ENCODE assay signal across 5 worm cellular contexts in the genomic region with DNA sequence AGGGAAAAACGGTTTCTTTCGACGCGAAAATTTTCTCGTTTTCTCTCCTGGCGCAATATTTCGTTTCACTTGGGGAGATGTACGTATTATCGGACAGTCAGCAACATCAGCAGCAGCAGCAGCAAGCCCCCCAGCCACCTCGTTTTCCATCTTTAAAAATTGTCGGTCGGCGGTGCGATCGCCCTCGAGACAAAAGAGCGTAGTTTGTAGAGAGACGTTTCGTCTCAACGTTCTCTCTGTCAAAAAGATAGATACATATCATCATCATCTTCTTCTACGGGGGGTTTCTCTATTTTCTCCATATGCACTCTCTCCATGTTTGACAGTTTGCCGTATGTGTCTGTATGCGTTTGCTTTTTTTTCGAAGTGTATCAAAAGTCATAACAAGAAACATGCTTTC.
TF ChIP-seq lines count a peak whose summit lies in the region.

No protein-coding gene starts in this region.

TF ChIP-seq in whole organism, L1 larva, 84 proteins besides CTCF, POLR2A, EP300 and RAD21 (continued from another document and continues in another):
- peak; percentile 13 for TF ChIP-seq nhr-47 (tag; optimal IDR thresholded peaks at IDR 0.05; lab: Kevin White, UChicago)
- TF ChIP-seq lin-14 (GFP tag; optimal IDR thresholded peaks at IDR 0.05; lab: Kevin White, UChicago): peak; percentile 87
- TF ChIP-seq nhr-20 (tag; optimal IDR thresholded peaks at IDR 0.05; lab: Kevin White, UChicago): peak; percentile 87
- no peak for TF ChIP-seq tlp-1 (tag; optimal IDR thresholded peaks at IDR 0.05; lab: Kevin White, UChicago)
- TF ChIP-seq unc-30 (tag; optimal IDR thresholded peaks at IDR 0.05; lab: Kevin White, UChicago): no peak
- peak; percentile 15; the same call in 1 of the 2 replicates for TF ChIP-seq nhr-19 (GFP tag; conservative IDR thresholded peaks at IDR 0.05; lab: Robert Waterston, UW)
- no peak for TF ChIP-seq efl-1 (optimal IDR thresholded peaks at IDR 0.05; lab: Kevin White, UChicago)
- TF ChIP-seq efl-1 (GFP tag; optimal IDR thresholded peaks at IDR 0.05 in 1 of 2; lab: Kevin White, UChicago): peak in 1 of 2 experiments; percentile 71
- TF ChIP-seq unc-86 (tag; optimal IDR thresholded peaks at IDR 0.05; lab: Kevin White, UChicago): no peak
- TF ChIP-seq nhr-90 (tag; optimal IDR thresholded peaks at IDR 0.05; lab: Kevin White, UChicago; ENCODE audit: poor library complexity): peak; percentile 53
- TF ChIP-seq nhr-71 (tag; optimal IDR thresholded peaks at IDR 0.05; lab: Kevin White, UChicago): peak; percentile 53
- TF ChIP-seq elt-2 (tag; optimal IDR thresholded peaks at IDR 0.05; lab: Kevin White, UChicago): peak; percentile 32
- no peak for TF ChIP-seq efl-3 (GFP tag; optimal IDR thresholded peaks at IDR 0.05; lab: Kevin White, UChicago)
- TF ChIP-seq nhr-85 (tag; lab: Kevin White, UChicago): peak; percentile 92
- TF ChIP-seq tbx-2 (tag; optimal IDR thresholded peaks at IDR 0.05; lab: Kevin White, UChicago): peak; percentile 51
- TF ChIP-seq C16A3.4 (tag; optimal IDR thresholded peaks at IDR 0.05; lab: Kevin White, UChicago): peak; percentile 9
- TF ChIP-seq C04F5.9 (tag; optimal IDR thresholded peaks at IDR 0.05; lab: Kevin White, UChicago): no peak
- no peak for TF ChIP-seq skn-1 (tag; optimal IDR thresholded peaks at IDR 0.05; lab: Kevin White, UChicago)
- no peak for TF ChIP-seq nhr-28 (tag; optimal IDR thresholded peaks at IDR 0.05; lab: Kevin White, UChicago)
- TF ChIP-seq swsn-7 (tag; optimal IDR thresholded peaks at IDR 0.05; lab: Kevin White, UChicago): no peak
- peak; percentile 64 for TF ChIP-seq nhr-77 (tag; optimal IDR thresholded peaks at IDR 0.05; lab: Kevin White, UChicago)
- peak in 1 of 2 experiments; percentile 78 for TF ChIP-seq mdl-1 (tag; optimal IDR thresholded peaks at IDR 0.05; lab: Kevin White, UChicago)
- TF ChIP-seq jun-1 (tag; optimal IDR thresholded peaks at IDR 0.05; lab: Kevin White, UChicago): peak; percentile 36
- no peak for TF ChIP-seq lin-13 (GFP tag; optimal IDR thresholded peaks at IDR 0.05; lab: Kevin White, UChicago)
- TF ChIP-seq Y116A8C.19 (tag; optimal IDR thresholded peaks at IDR 0.05; lab: Kevin White, UChicago; ENCODE audit: borderline replicate concordance): no peak

TF ChIP-seq in whole organism, L2 larva, 48 proteins besides CTCF, POLR2A, EP300 and RAD21 (continued from another document):
- TF ChIP-seq sem-4 (tag; optimal IDR thresholded peaks at IDR 0.05; lab: Kevin White, UChicago): peak; percentile 5
- peak; percentile 57 for TF ChIP-seq fos-1 (tag; optimal IDR thresholded peaks at IDR 0.05; lab: Kevin White, UChicago)
- TF ChIP-seq crh-2 (tag; optimal IDR thresholded peaks at IDR 0.05; lab: Kevin White, UChicago): peak; percentile 61
- peak; percentile 91 for TF ChIP-seq sma-9 (GFP tag; optimal IDR thresholded peaks at IDR 0.05; lab: Kevin White, UChicago)
- no peak for TF ChIP-seq sma-9 (tag; optimal IDR thresholded peaks at IDR 0.05; lab: Kevin White, UChicago)
- peak; percentile 28 for TF ChIP-seq gmeb-1 (tag; optimal IDR thresholded peaks at IDR 0.05; lab: Kevin White, UChicago)
- TF ChIP-seq nhr-25 (tag; optimal IDR thresholded peaks at IDR 0.05; lab: Kevin White, UChicago): peak; percentile 61
TF ChIP-seq in whole organism, L2 larva: peak in this region for 13.

TF ChIP-seq in whole organism, L3 larva, 47 proteins besides CTCF, POLR2A, EP300 and RAD21 (continued from another document):
- TF ChIP-seq nhr-25 (tag; optimal IDR thresholded peaks at IDR 0.05; lab: Kevin White, UChicago) (peak; percentile 72), jun-1 (tag; optimal IDR thresholded peaks at IDR 0.05; lab: Kevin White, UChicago) (peak; percentile 24), aly-2 (tag; optimal IDR thresholded peaks at IDR 0.05; lab: Kevin White, UChicago) (no peak), nhr-77 (tag; optimal IDR thresholded peaks at IDR 0.05; lab: Kevin White, UChicago) (no peak), nhr-23 (tag; optimal IDR thresholded peaks at IDR 0.05; lab: Kevin White, UChicago) (peak; percentile 35), ZK546.5 (tag; optimal IDR thresholded peaks at IDR 0.05; lab: Kevin White, UChicago) (no peak), ceh-16 (tag; optimal IDR thresholded peaks at IDR 0.05; lab: Kevin White, UChicago) (no peak), unc-39 (tag; optimal IDR thresholded peaks at IDR 0.05; lab: Kevin White, UChicago) (no peak), elt-2 (tag; optimal IDR thresholded peaks at IDR 0.05; lab: Kevin White, UChicago) (peak; percentile 63), eor-1 (tag; optimal IDR thresholded peaks at IDR 0.05; lab: Kevin White, UChicago) (no peak), sea-2 (GFP tag; optimal IDR thresholded peaks at IDR 0.05; lab: Kevin White, UChicago) (no peak), nhr-76 (tag; optimal IDR thresholded peaks at IDR 0.05; lab: Kevin White, UChicago) (no peak), elt-1 (tag; optimal IDR thresholded peaks at IDR 0.05; lab: Kevin White, UChicago) (no peak), ceh-9 (tag; optimal IDR thresholded peaks at IDR 0.05; lab: Kevin White, UChicago) (no peak), ztf-4 (tag; optimal IDR thresholded peaks at IDR 0.05; lab: Kevin White, UChicago) (no peak), elt-3 (tag; optimal IDR thresholded peaks at IDR 0.05; lab: Kevin White, UChicago) (no peak), nhr-12 (tag; optimal IDR thresholded peaks at IDR 0.05; lab: Kevin White, UChicago) (no peak), nhr-67 (tag; optimal IDR thresholded peaks at IDR 0.05; lab: Kevin White, UChicago) (no peak), fkh-2 (tag; optimal IDR thresholded peaks at IDR 0.05; lab: Kevin White, UChicago) (no peak), zag-1 (tag; optimal IDR thresholded peaks at IDR 0.05; lab: Kevin White, UChicago) (no peak), tbx-2 (tag; optimal IDR thresholded peaks at IDR 0.05; lab: Kevin White, UChicago) (no peak), skn-1 (tag; optimal IDR thresholded peaks at IDR 0.05; lab: Kevin White, UChicago) (no peak), snpc-4 (tag; optimal IDR thresholded peaks at IDR 0.05; lab: Kevin White, UChicago) (no peak), hmg-11 (tag; optimal IDR thresholded peaks at IDR 0.05; lab: Kevin White, UChicago) (peak; percentile 22), nfya-1 (tag; optimal IDR thresholded peaks at IDR 0.05; lab: Kevin White, UChicago; ENCODE audit: insufficient read depth) (peak; percentile 16), unc-62 (GFP tag; optimal IDR thresholded peaks at IDR 0.05; lab: Kevin White, UChicago) (no peak), egl-27 (tag; optimal IDR thresholded peaks at IDR 0.05; lab: Kevin White, UChicago) (no peak), ama-1 (optimal IDR thresholded peaks at IDR 0.05; lab: Kevin White, UChicago) (no peak), ztf-11 (tag; optimal IDR thresholded peaks at IDR 0.05; lab: Kevin White, UChicago) (no peak), ceh-28 (tag; optimal IDR thresholded peaks at IDR 0.05; lab: Kevin White, UChicago) (peak; percentile 25), nhr-237 (tag; optimal IDR thresholded peaks at IDR 0.05; lab: Kevin White, UChicago) (no peak), mml-1 (tag; optimal IDR thresholded peaks at IDR 0.05; lab: Kevin White, UChicago) (no peak), lin-15B (tag; optimal IDR thresholded peaks at IDR 0.05; lab: Kevin White, UChicago) (no peak), ceh-82 (tag; optimal IDR thresholded peaks at IDR 0.05; lab: Kevin White, UChicago) (no peak)
TF ChIP-seq in whole organism, L3 larva: peak in this region for 11.

TF ChIP-seq in whole organism, L4 larva, 104 proteins besides CTCF, POLR2A, EP300 and RAD21 (continued from another document):
- peak; percentile 68; the same call in 1 of the 2 replicates for TF ChIP-seq tra-1 (GFP tag; IDR thresholded peaks at IDR 0.05; lab: Robert Waterston, UW)
- peak; percentile 85 to 90 for TF ChIP-seq mdl-1 (tag; optimal IDR thresholded peaks at IDR 0.05; lab: Kevin White, UChicago)
- TF ChIP-seq R02D3.7 (tag; optimal IDR thresholded peaks at IDR 0.05; lab: Kevin White, UChicago): no peak
- no peak for TF ChIP-seq ZK337.2 (GFP tag; IDR thresholded peaks at IDR 0.05; lab: Robert Waterston, UW)
- TF ChIP-seq mxl-3 (GFP tag; optimal IDR thresholded peaks at IDR 0.05; lab: Kevin White, UChicago): peak; percentile 83
- peak; percentile 49 for TF ChIP-seq nhr-25 (tag; optimal IDR thresholded peaks at IDR 0.05; lab: Kevin White, UChicago; ENCODE audit: borderline replicate concordance, insufficient read depth)
- TF ChIP-seq nhr-28 (tag; optimal IDR thresholded peaks at IDR 0.05; lab: Kevin White, UChicago): peak; percentile 93
- TF ChIP-seq daf-16 (GFP tag; optimal IDR thresholded peaks at IDR 0.05; lab: Kevin White, UChicago): no peak
- TF ChIP-seq daf-16 (tag; optimal IDR thresholded peaks at IDR 0.05; lab: Kevin White, UChicago): peak; percentile 54
- peak; percentile 70 for TF ChIP-seq nhr-77 (tag; optimal IDR thresholded peaks at IDR 0.05; lab: Kevin White, UChicago)
- TF ChIP-seq lsy-2 (tag; optimal IDR thresholded peaks at IDR 0.05; lab: Kevin White, UChicago): peak in 1 of 2 experiments; percentile 55
- no peak for TF ChIP-seq daf-19 (GFP tag; conservative IDR thresholded peaks at IDR 0.05; lab: Robert Waterston, UW)
- peak; percentile 89 for TF ChIP-seq hlh-11 (tag; optimal IDR thresholded peaks at IDR 0.05; lab: Kevin White, UChicago)

TF ChIP-seq in whole organism, young adult, 124 proteins besides CTCF, POLR2A, EP300 and RAD21 (continued from another document and continues in another):
- TF ChIP-seq hmg-20 (GFP tag; IDR thresholded peaks at IDR 0.05; lab: Robert Waterston, UW) (0 out of 2 replicates have a peak, but pooled peaks have one; percentile 40), lin-54 (GFP tag; optimal IDR thresholded peaks at IDR 0.05; lab: Kevin White, UChicago) (no peak), nhr-80 (tag; optimal IDR thresholded peaks at IDR 0.05; lab: Kevin White, UChicago) (peak; percentile 92), aptf-2 (GFP tag; conservative IDR thresholded peaks at IDR 0.05; lab: Robert Waterston, UW) (no peak), bed-1 (GFP tag; IDR thresholded peaks at IDR 0.05; lab: Robert Waterston, UW) (no peak), rec-8 (tag; optimal IDR thresholded peaks at IDR 0.05; lab: Kevin White, UChicago) (no peak), ztf-22 (GFP tag; optimal IDR thresholded peaks at IDR 0.05; lab: Kevin White, UChicago) (no peak), ceh-27 (GFP tag; optimal IDR thresholded peaks at IDR 0.05; lab: Kevin White, UChicago) (no peak), ztf-28 (GFP tag; IDR thresholded peaks at IDR 0.05; lab: Robert Waterston, UW) (no peak), tbp1 (GFP tag; optimal IDR thresholded peaks at IDR 0.05; lab: Kevin White, UChicago) (peak; percentile 9), lag-1 (GFP tag; IDR thresholded peaks at IDR 0.05; lab: Robert Waterston, UW) (no peak), B0035.1 (tag; optimal IDR thresholded peaks at IDR 0.05; lab: Kevin White, UChicago) (no peak), unc-62 (GFP tag; optimal IDR thresholded peaks at IDR 0.05; lab: Kevin White, UChicago) (no peak), ets-4 (GFP tag; optimal IDR thresholded peaks at IDR 0.05; lab: Kevin White, UChicago) (no peak), Y53F4B.3 (GFP tag; IDR thresholded peaks at IDR 0.05; lab: Robert Waterston, UW) (no peak), C17E4.6 (GFP tag; IDR thresholded peaks at IDR 0.05; lab: Robert Waterston, UW) (no peak), zim-3 (tag; optimal IDR thresholded peaks at IDR 0.05; lab: Kevin White, UChicago) (no peak), bed-2 (GFP tag; IDR thresholded peaks at IDR 0.05; lab: Robert Waterston, UW) (no peak), madf-6 (GFP tag; IDR thresholded peaks at IDR 0.05; lab: Robert Waterston, UW) (no peak), ZK185.1 (tag; optimal IDR thresholded peaks at IDR 0.05; lab: Kevin White, UChicago; ENCODE audit: poor library complexity, severe bottlenecking) (peak; percentile 55), atf-7 (tag; optimal IDR thresholded peaks at IDR 0.05; lab: Kevin White, UChicago) (peak; percentile 46), sea-2 (GFP tag; IDR thresholded peaks at IDR 0.05; lab: Robert Waterston, UW) (no peak), lir-1 (GFP tag; conservative IDR thresholded peaks at IDR 0.05; lab: Robert Waterston, UW) (0 out of 2 replicates have a peak, but pooled peaks have one; percentile 17), pha-4 (tag; optimal IDR thresholded peaks at IDR 0.05; lab: Kevin White, UChicago) (no peak), T07F8.4 (tag; optimal IDR thresholded peaks at IDR 0.05; lab: Kevin White, UChicago) (no peak), ztf-25 (GFP tag; IDR thresholded peaks at IDR 0.05; lab: Robert Waterston, UW) (no peak), akir-1 (GFP tag; optimal IDR thresholded peaks at IDR 0.05; lab: Kevin White, UChicago) (no peak), ztf-18 (tag; optimal IDR thresholded peaks at IDR 0.05; lab: Kevin White, UChicago) (no peak), aptf-3 (GFP tag; IDR thresholded peaks at IDR 0.05; lab: Robert Waterston, UW) (no peak), ceh-40 (GFP tag; IDR thresholded peaks at IDR 0.05; lab: Robert Waterston, UW) (no peak), Y67H2A.10 (GFP tag; conservative IDR thresholded peaks at IDR 0.05; lab: Robert Waterston, UW) (no peak), pbrm-1 (GFP tag; IDR thresholded peaks at IDR 0.05; lab: Robert Waterston, UW) (no peak), let-607 (tag; optimal IDR thresholded peaks at IDR 0.05; lab: Kevin White, UChicago) (peak in 1 of 2 experiments; percentile 35), snpc-4 (GFP tag; optimal IDR thresholded peaks at IDR 0.05; lab: Kevin White, UChicago) (no peak), snpc-4 (tag; optimal IDR thresholded peaks at IDR 0.05; lab: Kevin White, UChicago) (peak in 2 of 4 experiments; percentile 4 to 29), Y95B8A.8 (GFP tag; IDR thresholded peaks at IDR 0.05; lab: Robert Waterston, UW) (no peak), cebp-2 (GFP tag; IDR thresholded peaks at IDR 0.05; lab: Robert Waterston, UW) (no peak), F10E7.11 (tag; optimal IDR thresholded peaks at IDR 0.05; lab: Kevin White, UChicago) (no peak), gei-17 (GFP tag; optimal IDR thresholded peaks at IDR 0.05; lab: Kevin White, UChicago) (peak; percentile 12), F52B5.7 (tag; optimal IDR thresholded peaks at IDR 0.05; lab: Kevin White, UChicago) (no peak), F22D6.2 (tag; optimal IDR thresholded peaks at IDR 0.05; lab: Kevin White, UChicago) (no peak), die-1 (tag; optimal IDR thresholded peaks at IDR 0.05; lab: Kevin White, UChicago) (no peak), mxl-1 (tag; optimal IDR thresholded peaks at IDR 0.05; lab: Kevin White, UChicago) (no peak), dpl-1 (GFP tag; optimal IDR thresholded peaks at IDR 0.05; lab: Kevin White, UChicago) (no peak), B0261.1 (tag; optimal IDR thresholded peaks at IDR 0.05; lab: Kevin White, UChicago) (no peak), tlf-1 (GFP tag; optimal IDR thresholded peaks at IDR 0.05; lab: Kevin White, UChicago) (no peak), T26A5.8 (tag; optimal IDR thresholded peaks at IDR 0.05; lab: Kevin White, UChicago) (no peak), egrh-3 (GFP tag; IDR thresholded peaks at IDR 0.05; lab: Robert Waterston, UW) (peak; percentile 37; the same call in 1 of the 2 replicates), K11D2.4 (GFP tag; IDR thresholded peaks at IDR 0.05; lab: Robert Waterston, UW) (no peak), let-526 (GFP tag; IDR thresholded peaks at IDR 0.05; lab: Robert Waterston, UW) (no peak), chd-7 (tag; optimal IDR thresholded peaks at IDR 0.05; lab: Kevin White, UChicago) (no peak), zfh-2 (GFP tag; conservative IDR thresholded peaks at IDR 0.05; lab: Robert Waterston, UW) (0 out of 2 replicates have a peak, but pooled peaks have one; percentile 57), ama-1 (optimal IDR thresholded peaks at IDR 0.05; lab: Kevin White, UChicago) (no peak), ama-1 (GFP tag; optimal IDR thresholded peaks at IDR 0.05; lab: Kevin White, UChicago) (no peak), attf-5 (GFP tag; optimal IDR thresholded peaks at IDR 0.05; lab: Kevin White, UChicago) (no peak), dpff-1 (tag; optimal IDR thresholded peaks at IDR 0.05; lab: Kevin White, UChicago) (no peak), attf-6 (GFP tag; IDR thresholded peaks at IDR 0.05; lab: Robert Waterston, UW) (no peak), nfya-1 (tag; optimal IDR thresholded peaks at IDR 0.05; lab: Kevin White, UChicago; ENCODE audit: borderline replicate concordance, insufficient read depth) (no peak), F57A8.1 (GFP tag; optimal IDR thresholded peaks at IDR 0.05; lab: Kevin White, UChicago) (no peak), attf-3 (GFP tag; conservative IDR thresholded peaks at IDR 0.05; lab: Robert Waterston, UW) (no peak)
